Fruit fly (Drosophila melanogaster) whole organism, embryonic: Measurements from ENCODE around the gene aru.

Source experiments
- B-H1 ChIP-seq: fragments of 200-800 bp; sonication (Bioruptor generic); IDR thresholded peaks from 3 replicates; pipeline ENCODE4 v1.3.6; 2022; ENCODE audit warnings: missing biosample characterization, missing genetic modification characterization
- Blimp-1 ChIP-seq: fragments of 200-800 bp; sonication (Bioruptor generic); optimal IDR thresholded peaks from 3 replicates; lab custom pipeline; 2018; ENCODE audit warnings: missing biosample characterization, missing genetic modification characterization, mild to moderate bottlenecking, moderate library complexity, missing genetic modification reagents
- CG12219 ChIP-seq: fragments of 200-800 bp; sonication (Bioruptor generic); optimal IDR thresholded peaks from 3 replicates; lab custom pipeline; 2018; ENCODE audit warnings: missing biosample characterization, mild to moderate bottlenecking, missing genetic modification characterization
- CG1233 ChIP-seq: fragments of 200-800 bp; sonication (Bioruptor generic); optimal IDR thresholded peaks from 4 replicates; lab custom pipeline; 2018; ENCODE audit warnings: missing biosample characterization, mild to moderate bottlenecking, missing genetic modification characterization
- CG12391 ChIP-seq: fragments of 200-800 bp; sonication (Bioruptor generic); optimal IDR thresholded peaks from 3 replicates; lab custom pipeline; 2018; ENCODE audit warnings: missing biosample characterization, mild to moderate bottlenecking, missing genetic modification characterization, moderate library complexity
- CG14965 ChIP-seq: fragments of 200-800 bp; sonication (Bioruptor generic); optimal IDR thresholded peaks from 2 replicates; lab custom pipeline; 2016; ENCODE audit warnings: missing biosample characterization, missing genetic modification characterization, borderline replicate concordance
- CG16863 ChIP-seq: fragments of 200-800 bp; sonication (Bioruptor generic); optimal IDR thresholded peaks from 3 replicates; lab custom pipeline; 2016; ENCODE audit warnings: missing biosample characterization, missing genetic modification characterization
- CG17361 ChIP-seq: fragments of 200-800 bp; sonication (Bioruptor generic); IDR thresholded peaks from 3 replicates; pipeline ENCODE4 v1.3.6; 2022; ENCODE audit warnings: missing biosample characterization, missing genetic modification characterization
- CG18262 ChIP-seq: fragments of 200-800 bp; optimal IDR thresholded peaks from 3 replicates; lab custom pipeline; 2019; ENCODE audit warnings: missing biosample characterization, mild to moderate bottlenecking, missing genetic modification characterization, moderate library complexity
- CG2116 ChIP-seq: fragments of 200-800 bp; sonication (Bioruptor generic); optimal IDR thresholded peaks from 3 replicates; lab custom pipeline; 2018; ENCODE audit warnings: missing biosample characterization, mild to moderate bottlenecking, missing genetic modification characterization
- CG3065 ChIP-seq: fragments of 200-800 bp; sonication (Bioruptor generic); optimal IDR thresholded peaks from 2 replicates; lab custom pipeline; 2016; ENCODE audit warnings: missing biosample characterization, missing genetic modification characterization
- CG34422 ChIP-seq: fragments of 200-800 bp; sonication (Bioruptor generic); IDR thresholded peaks from 3 replicates; pipeline ENCODE4 v1.3.6; 2022; ENCODE audit warnings: missing biosample characterization, missing genetic modification characterization
- CG4617 ChIP-seq: fragments of 200-800 bp; sonication (Bioruptor generic); optimal IDR thresholded peaks from 3 replicates; lab custom pipeline; 2016; ENCODE audit warnings: missing biosample characterization, missing genetic modification characterization, borderline replicate concordance
- CG4854 ChIP-seq: fragments of 200-800 bp; sonication (Bioruptor generic); optimal IDR thresholded peaks from 2 replicates; lab custom pipeline; 2016; ENCODE audit warnings: missing biosample characterization, missing genetic modification characterization, inconsistent platforms
- CG6272 ChIP-seq: fragments of 200-800 bp; sonication (Bioruptor generic); IDR thresholded peaks from 2 replicates; pipeline ENCODE4 v1.3.6; 2022; ENCODE audit warnings: missing biosample characterization, missing genetic modification characterization
- CG6683 ChIP-seq: fragments of 200-800 bp; sonication (Bioruptor generic); optimal IDR thresholded peaks from 2 replicates; lab custom pipeline; 2017; ENCODE audit warnings: missing biosample characterization, mild to moderate bottlenecking, missing genetic modification characterization, missing genetic modification reagents
- CG7839 ChIP-seq: fragments of 200-800 bp; sonication (Bioruptor generic); optimal IDR thresholded peaks from 3 replicates; lab custom pipeline; 2018; ENCODE audit warnings: missing biosample characterization, mild to moderate bottlenecking, missing genetic modification characterization, moderate library complexity
- CG9797 ChIP-seq: fragments of 200-800 bp; sonication (Bioruptor generic); optimal IDR thresholded peaks from 3 replicates; lab custom pipeline; 2018; ENCODE audit warnings: missing biosample characterization, mild to moderate bottlenecking, missing genetic modification characterization
- Chrac-16 ChIP-seq: fragments of 200-800 bp; sonication (Bioruptor generic); optimal IDR thresholded peaks from 3 replicates; lab custom pipeline; 2016; ENCODE audit warnings: missing biosample characterization, missing genetic modification characterization
- CrebB ChIP-seq: fragments of 200-800 bp; sonication (Bioruptor generic); optimal IDR thresholded peaks from 3 replicates; lab custom pipeline; 2018; ENCODE audit warnings: missing biosample characterization, mild to moderate bottlenecking, missing genetic modification characterization
- Dbx ChIP-seq: fragments of 200-800 bp; sonication (Bioruptor generic); IDR thresholded peaks from 3 replicates; pipeline ENCODE4 v1.3.6; 2022; ENCODE audit warnings: missing biosample characterization, missing genetic modification characterization
- Dip2 ChIP-seq: fragments of 200-800 bp; sonication (Bioruptor generic); IDR thresholded peaks from 2 replicates; pipeline ENCODE4 v1.3.6; 2022; ENCODE audit warnings: missing biosample characterization, missing genetic modification characterization
- Dll ChIP-seq: fragments of 200-800 bp; sonication (Bioruptor generic); IDR thresholded peaks from 4 replicates; pipeline ENCODE4 v1.3.6; 2022; ENCODE audit warnings: missing biosample characterization, missing genetic modification characterization; ENCODE audit not compliant: partially characterized antibody
- H15 ChIP-seq: fragments of 200-800 bp; sonication (Bioruptor generic); IDR thresholded peaks from 3 replicates; pipeline ENCODE4 v1.3.6; 2022; ENCODE audit warnings: missing biosample characterization, missing genetic modification characterization
- Hr51 ChIP-seq, 2 experiments: fragments of 200-800 bp; sonication (Bioruptor generic); optimal IDR thresholded peaks; 2 replicates in 1 of 2; 3 replicates in 1 of 2; lab custom pipeline; 2016 to 2018; ENCODE audit warnings: missing biosample characterization in 2 of 2, missing genetic modification characterization in 2 of 2, mild to moderate bottlenecking in 1 of 2, moderate library complexity in 1 of 2
- Hsf ChIP-seq: fragments of 200-800 bp; sonication (Bioruptor generic); optimal IDR thresholded peaks from 3 replicates; lab custom pipeline; 2016; ENCODE audit warnings: missing biosample characterization, missing genetic modification characterization
- NC2α ChIP-seq: fragments of 200-800 bp; sonication (Bioruptor generic); optimal IDR thresholded peaks from 2 replicates; lab custom pipeline; 2016; ENCODE audit warnings: missing biosample characterization, missing genetic modification characterization
- Ravus ChIP-seq: fragments of 200-800 bp; sonication (Bioruptor generic); IDR thresholded peaks from 2 replicates; pipeline ENCODE4 v1.3.6; 2022; ENCODE audit warnings: missing biosample characterization, missing genetic modification characterization
- Sry-β ChIP-seq: fragments of 200-800 bp; sonication (Bioruptor generic); optimal IDR thresholded peaks from 2 replicates; lab custom pipeline; 2018; ENCODE audit warnings: missing biosample characterization, mild to moderate bottlenecking, missing genetic modification characterization, moderate library complexity
- ash1 ChIP-seq: fragments of 200-800 bp; sonication (Bioruptor generic); optimal IDR thresholded peaks from 2 replicates; lab custom pipeline; 2018; ENCODE audit warnings: missing biosample characterization, mild to moderate bottlenecking, missing genetic modification characterization
- br ChIP-seq: fragments of >200 bp; optimal IDR thresholded peaks from 2 replicates; lab custom pipeline; 2017
- crp ChIP-seq, 2 experiments: fragments of 200-800 bp; sonication (Bioruptor generic); optimal IDR thresholded peaks; 2 replicates in 1 of 2; 3 replicates in 1 of 2; lab custom pipeline; 2017; ENCODE audit warnings: missing biosample characterization in 2 of 2, missing genetic modification characterization in 2 of 2, mild to moderate bottlenecking in 1 of 2, moderate library complexity in 1 of 2
- da ChIP-seq: fragments of 200-800 bp; sonication (Bioruptor generic); optimal IDR thresholded peaks from 2 replicates; lab custom pipeline; 2016; ENCODE audit warnings: missing biosample characterization, missing genetic modification characterization
- fd96Cb ChIP-seq: fragments of 200-800 bp; sonication (Bioruptor generic); optimal IDR thresholded peaks from 2 replicates; lab custom pipeline; 2018; ENCODE audit warnings: missing biosample characterization, mild to moderate bottlenecking, missing genetic modification characterization, moderate library complexity
- fru ChIP-seq: fragments of >200 bp; optimal IDR thresholded peaks from 2 replicates; lab custom pipeline; 2017
- ftz-f1 ChIP-seq: fragments of 200-800 bp; sonication (Bioruptor generic); optimal IDR thresholded peaks from 2 replicates; lab custom pipeline; 2016; ENCODE audit warnings: missing biosample characterization, missing genetic modification characterization
- gce ChIP-seq: fragments of 200-800 bp; sonication (Bioruptor generic); IDR thresholded peaks from 3 replicates; pipeline ENCODE4 v1.3.6; 2022; ENCODE audit warnings: missing biosample characterization, missing genetic modification characterization
- gsb ChIP-seq: fragments of 200-800 bp; sonication (Bioruptor generic); IDR thresholded peaks from 2 replicates; pipeline ENCODE4 v1.3.6; 2022; ENCODE audit warnings: missing biosample characterization, missing genetic modification characterization
- gsb-n ChIP-seq: fragments of 200-800 bp; sonication (Bioruptor generic); optimal IDR thresholded peaks from 3 replicates; lab custom pipeline; 2018; ENCODE audit warnings: missing biosample characterization, mild to moderate bottlenecking, missing genetic modification characterization
- inv ChIP-seq: fragments of 200-800 bp; sonication (Bioruptor generic); IDR thresholded peaks from 2 replicates; pipeline ENCODE4 v1.3.6; 2022; ENCODE audit warnings: missing biosample characterization, missing genetic modification characterization; ENCODE audit not compliant: partially characterized antibody
- nerfin-1 ChIP-seq: fragments of 200-800 bp; sonication (Bioruptor generic); optimal IDR thresholded peaks from 3 replicates; lab custom pipeline; 2019; ENCODE audit warnings: missing biosample characterization, mild to moderate bottlenecking, missing genetic modification characterization, moderate library complexity
- nmo ChIP-seq: fragments of 200-800 bp; sonication (Bioruptor generic); optimal IDR thresholded peaks from 2 replicates; lab custom pipeline; 2018; ENCODE audit warnings: missing biosample characterization, mild to moderate bottlenecking, missing genetic modification characterization, moderate library complexity
- pan ChIP-seq, 4 experiments: fragments of >200 bp in 3 of 4; fragments of 200-800 bp in 1 of 4; sonication (Bioruptor generic) in 1 of 4; optimal IDR thresholded peaks in 3 of 4; IDR thresholded peaks in 1 of 4; 2 replicates each; pipeline versions ENCODE4 v1.3.6 to Lab custom; 2017 to 2022; ENCODE audit warnings: missing biosample characterization in 2 of 4, missing genetic modification characterization in 2 of 4, mixed read lengths in 1 of 4
- pho ChIP-seq: fragments of 200-800 bp; sonication (Bioruptor generic); optimal IDR thresholded peaks from 2 replicates; lab custom pipeline; 2016; ENCODE audit warnings: missing biosample characterization, missing genetic modification characterization
- row ChIP-seq: fragments of 200-800 bp; sonication (Bioruptor generic); IDR thresholded peaks from 3 replicates; pipeline ENCODE4 v1.3.6; 2022; ENCODE audit warnings: missing biosample characterization, missing genetic modification characterization
- shn ChIP-seq: fragments of 200-800 bp; sonication (Bioruptor generic); optimal IDR thresholded peaks from 3 replicates; lab custom pipeline; 2016; ENCODE audit warnings: missing biosample characterization, missing genetic modification characterization
- stc ChIP-seq: fragments of 200-800 bp; sonication (Bioruptor generic); IDR thresholded peaks from 2 replicates; pipeline ENCODE4 v1.3.6; 2022; ENCODE audit warnings: missing biosample characterization, missing genetic modification characterization
- unpg ChIP-seq: fragments of 200-800 bp; sonication (Bioruptor generic); optimal IDR thresholded peaks from 3 replicates; lab custom pipeline; 2018; ENCODE audit warnings: missing biosample characterization, mild to moderate bottlenecking, missing genetic modification characterization, moderate library complexity
- zfh2 ChIP-seq: fragments of 200-800 bp; sonication (Bioruptor generic); optimal IDR thresholded peaks from 2 replicates; lab custom pipeline; 2016; ENCODE audit warnings: missing biosample characterization, missing genetic modification characterization

The aru gene

DNA sequence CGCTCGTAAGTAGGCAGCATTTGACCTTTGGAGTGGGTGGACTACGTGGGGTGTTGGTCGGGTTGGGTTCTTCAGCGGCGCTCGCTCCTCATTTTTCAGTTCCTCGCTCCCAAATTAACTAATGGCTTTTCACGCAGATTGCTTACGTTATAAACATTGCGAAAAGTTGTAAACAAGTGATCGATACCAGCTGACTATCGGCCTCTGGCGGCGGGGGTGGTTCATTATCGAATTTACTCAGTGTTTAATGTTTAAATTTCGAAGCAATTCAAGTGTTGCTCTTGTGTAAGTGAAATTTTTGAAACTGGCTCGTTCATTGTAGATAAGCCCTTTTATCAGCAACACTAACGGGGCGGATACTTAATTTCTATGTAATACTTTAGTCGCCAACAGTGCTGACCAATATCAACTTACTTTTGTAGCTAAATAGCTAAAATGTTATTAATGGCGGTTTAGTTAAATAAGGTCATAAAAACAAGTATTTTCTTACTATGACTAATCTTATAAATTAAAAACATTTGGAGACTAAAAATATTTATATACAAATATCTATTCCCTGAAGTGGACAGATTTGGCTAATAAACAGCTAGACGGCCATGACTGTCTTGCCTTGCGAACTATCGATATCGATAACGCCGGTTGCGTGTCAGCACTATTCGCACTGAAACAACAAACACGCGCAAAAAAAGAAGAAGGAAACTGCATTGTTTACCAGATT, 48.7 kb downstream of the aru start, which contains the start of the genes PGAP2 and Clp (continued):
- TF ChIP-seq Dip2 (GFP tag; lab: Robert Waterston, UW) (no peak), CG17361 (GFP tag; lab: Robert Waterston, UW) (peak; percentile 91), CG12391 (peak; percentile 89), zfh2 (peak; percentile 56), CG16863 (GFP tag; lab: Kevin White, UChicago) (no peak), row (GFP tag; lab: Robert Waterston, UW) (peak; percentile 94), CG4617 (GFP tag; lab: Kevin White, UChicago) (peak; percentile 61), gsb (GFP tag; lab: Robert Waterston, UW) (no peak), CG12219 (no peak), CG3065 (peak; percentile 19), inv (GFP tag; lab: Robert Waterston, UW) (no peak), Hsf (GFP tag; lab: Kevin White, UChicago) (peak; percentile 72), H15 (GFP tag; lab: Robert Waterston, UW) (peak; percentile 73), stc (GFP tag; lab: Robert Waterston, UW) (peak; percentile 54; the same call in 1 of the 2 replicates), CG14965 (GFP tag; lab: Kevin White, UChicago) (no peak), CG6683 (GFP tag; lab: Kevin White, UChicago) (no peak), br (lab: Kevin White, UChicago) (no peak), CG7839 (tag; lab: Kevin White, UChicago) (peak; percentile 81), gce (GFP tag; lab: Robert Waterston, UW) (no peak), gsb-n (tag; lab: Kevin White, UChicago) (no peak), crp (GFP tag; optimal IDR thresholded peaks at IDR 0.05; lab: Kevin White, UChicago) (peak in 1 of 2 experiments; percentile 51), Dll (GFP tag; lab: Robert Waterston, UW) (peak; percentile 70; the same call in 3 of the 4 replicates), ash1 (no peak), NC2α (GFP tag; lab: Kevin White, UChicago) (no peak), CG18262 (tag; lab: Kevin White, UChicago) (peak; percentile 79), Sry-β (GFP tag; lab: Kevin White, UChicago) (peak; percentile 99), da (no peak), Chrac-16 (GFP tag; lab: Kevin White, UChicago) (peak; percentile 74), Blimp-1 (GFP tag; lab: Kevin White, UChicago) (peak; percentile 65), unpg (peak; percentile 69), CrebB (tag; lab: Kevin White, UChicago) (peak; percentile 7), fru (lab: Kevin White, UChicago) (no peak), shn (peak; percentile 21), CG9797 (peak; percentile 9), Ravus (peak; percentile 20), CG1233 (peak; percentile 74), Hr51 (GFP tag; optimal IDR thresholded peaks at IDR 0.05; lab: Kevin White, UChicago) (peak in 1 of 2 experiments; percentile 11), CG4854 (peak; percentile 20), pho (GFP tag; lab: Kevin White, UChicago) (peak; percentile 60), nmo (GFP tag; lab: Kevin White, UChicago) (peak; percentile 87), CG2116 (peak; percentile 72), ftz-f1 (GFP tag; lab: Kevin White, UChicago) (no peak), CG6272 (GFP tag; lab: Robert Waterston, UW) (peak; percentile 62), CG34422 (peak; percentile 84), Dbx (peak; percentile 72; the same call in 2 of the 3 replicates), B-H1 (peak; percentile 72), fd96Cb (tag; lab: Kevin White, UChicago) (peak; percentile 62), nerfin-1 (tag; lab: Kevin White, UChicago) (peak; percentile 65), pan (optimal IDR thresholded peaks at IDR 0.05; lab: Kevin White, UChicago) (no peak), pan (GFP tag; optimal IDR thresholded peaks at IDR 0.05 in 1 of 2, IDR thresholded peaks at IDR 0.05 in 1 of 2) (peak in 1 of 2 experiments; percentile 71)
